Worm (Caenorhabditis elegans) whole organism, mixed stage, embryonic: ENCODE measurements around the gene R07E5.11.

Experiments used
- lsy-2 ChIP-seq: fragments of 150-350 bp; optimal IDR thresholded peaks from 2 replicates; lab custom pipeline; 2014; ENCODE audit warnings: missing biosample characterization, missing genetic modification characterization
- mep-1 ChIP-seq: fragments of 150-350 bp; optimal IDR thresholded peaks from 2 replicates; lab custom pipeline; 2017; ENCODE audit warnings: missing biosample characterization, missing genetic modification reagents, missing genetic modification characterization, inconsistent platforms

ce11 chrIII:4370585-4370984 is 44.5 kb downstream of the R07E5.11 start, which contains the start of gene ckb-3:
- TF ChIP-seq lsy-2 (no peak), mep-1 (no peak)
